Worm (Caenorhabditis elegans): ENCODE data around the gene W03F9.9.

ce11 chrV:137667-138066 is 1.0 kb upstream of the W03F9.9 start:
- TF ChIP-seq elt-3 (tag; optimal IDR thresholded peaks at IDR 0.05): no peak
- TF ChIP-seq unc-39 (tag; optimal IDR thresholded peaks at IDR 0.05): no peak
- no peak for TF ChIP-seq lin-13 (GFP tag; optimal IDR thresholded peaks at IDR 0.05)
- TF ChIP-seq unc-55 (GFP tag; optimal IDR thresholded peaks at IDR 0.05): no peak
- no peak for TF ChIP-seq unc-62 (GFP tag; optimal IDR thresholded peaks at IDR 0.05)
- TF ChIP-seq mab-5 (tag; optimal IDR thresholded peaks at IDR 0.05): no peak
- no peak for TF ChIP-seq ztf-11 (tag; optimal IDR thresholded peaks at IDR 0.05)
- no peak for TF ChIP-seq aly-2 (tag; optimal IDR thresholded peaks at IDR 0.05)
- TF ChIP-seq nhr-25 (tag; optimal IDR thresholded peaks at IDR 0.05): no peak

All from whole organism, L2 larva.